Worm (Caenorhabditis elegans) whole organism, mixed stage, embryonic: ENCODE data around the gene R02D3.8.
A peak's percentile ranks its signal among the peaks of the same experiment; 100 is the strongest.

Experiments
- M03D4.4 ChIP-seq: sonication (generic microtip); optimal IDR thresholded peaks from 2 replicates; lab custom pipeline; 2017; ENCODE audit warnings: mild to moderate bottlenecking, missing genetic modification characterization, missing compliant biosample characterization
- bed-3 ChIP-seq: fragments of 200-800 bp; sonication (Bioruptor generic); optimal IDR thresholded peaks from 3 replicates; lab custom pipeline; 2018; ENCODE audit warnings: mild to moderate bottlenecking, missing genetic modification characterization, moderate library complexity, missing compliant biosample characterization
- blmp-1 ChIP-seq: fragments of 150-350 bp; optimal IDR thresholded peaks from 2 replicates; lab custom pipeline; 2014; ENCODE audit warnings: missing biosample characterization, missing genetic modification characterization
- ceh-43 ChIP-seq: fragments of 200-800 bp; sonication (Bioruptor generic); optimal IDR thresholded peaks from 2 replicates; lab custom pipeline; 2018; ENCODE audit warnings: mild to moderate bottlenecking, missing genetic modification characterization, moderate library complexity, missing compliant biosample characterization
- ceh-83 ChIP-seq: fragments of 200-800 bp; sonication (Bioruptor generic); optimal IDR thresholded peaks from 2 replicates; lab custom pipeline; 2018; ENCODE audit warnings: mild to moderate bottlenecking, missing genetic modification characterization, missing compliant biosample characterization
- ces-1 ChIP-seq: fragments of 150-350 bp; optimal IDR thresholded peaks from 2 replicates; lab custom pipeline; 2014; ENCODE audit warnings: missing biosample characterization, missing genetic modification reagents, missing genetic modification characterization
- cnd-1 ChIP-seq: fragments of 200-800 bp; sonication (Bioruptor generic); optimal IDR thresholded peaks from 2 replicates; lab custom pipeline; 2018; ENCODE audit warnings: mild to moderate bottlenecking, missing genetic modification characterization, missing compliant biosample characterization
- drap-1 ChIP-seq: fragments of 200-800 bp; sonication (Bioruptor generic); optimal IDR thresholded peaks from 3 replicates; lab custom pipeline; 2018; ENCODE audit warnings: mild to moderate bottlenecking, missing genetic modification characterization, missing compliant biosample characterization
- elt-1 ChIP-seq: sonication (generic microtip); optimal IDR thresholded peaks from 2 replicates; lab custom pipeline; 2017; ENCODE audit warnings: missing genetic modification characterization, mild to moderate bottlenecking, missing compliant biosample characterization, antibody characterized with exemption, moderate library complexity, borderline replicate concordance; ENCODE audit not compliant: insufficient read depth
- elt-3 ChIP-seq: fragments of 150-350 bp; optimal IDR thresholded peaks from 2 replicates; lab custom pipeline; 2014; ENCODE audit warnings: missing biosample characterization, missing genetic modification characterization
- flh-1 ChIP-seq: fragments of 200-800 bp; sonication (Bioruptor generic); optimal IDR thresholded peaks from 2 replicates; lab custom pipeline; 2018; ENCODE audit warnings: mild to moderate bottlenecking, missing genetic modification characterization, moderate library complexity, missing compliant biosample characterization
- ham-2 ChIP-seq: fragments of 200-800 bp; sonication (Bioruptor generic); optimal IDR thresholded peaks from 2 replicates; lab custom pipeline; 2018; ENCODE audit warnings: mild to moderate bottlenecking, missing genetic modification characterization, missing compliant biosample characterization
- hlh-1 ChIP-seq: fragments of 150-350 bp; optimal IDR thresholded peaks from 2 replicates; lab custom pipeline; 2014; ENCODE audit warnings: missing biosample characterization, missing genetic modification reagents, missing genetic modification characterization
- lin-32 ChIP-seq: fragments of 200-800 bp; sonication (Bioruptor generic); optimal IDR thresholded peaks from 2 replicates; lab custom pipeline; 2018; ENCODE audit warnings: mild to moderate bottlenecking, missing genetic modification characterization, missing compliant biosample characterization
- lsy-2 ChIP-seq: fragments of 150-350 bp; optimal IDR thresholded peaks from 2 replicates; lab custom pipeline; 2014; ENCODE audit warnings: missing biosample characterization, missing genetic modification characterization
- mab-5 ChIP-seq: fragments of 150-350 bp; optimal IDR thresholded peaks from 2 replicates; lab custom pipeline; 2014; ENCODE audit warnings: missing biosample characterization, missing genetic modification characterization
- mls-2 ChIP-seq: sonication (generic microtip); optimal IDR thresholded peaks from 2 replicates; lab custom pipeline; 2016; ENCODE audit warnings: mild to moderate bottlenecking, missing genetic modification characterization, moderate library complexity, missing compliant biosample characterization
- nhr-12 ChIP-seq: fragments of 150-350 bp; optimal IDR thresholded peaks from 2 replicates; lab custom pipeline; 2014; ENCODE audit warnings: missing biosample characterization, missing genetic modification characterization
- nhr-2 ChIP-seq: fragments of 150-350 bp; optimal IDR thresholded peaks from 2 replicates; lab custom pipeline; 2014; ENCODE audit warnings: missing biosample characterization, missing genetic modification characterization
- nhr-237 ChIP-seq: fragments of 150-350 bp; optimal IDR thresholded peaks from 2 replicates; lab custom pipeline; 2014; ENCODE audit warnings: missing biosample characterization, missing genetic modification characterization
- nhr-76 ChIP-seq: sonication (generic microtip); optimal IDR thresholded peaks from 2 replicates; lab custom pipeline; 2017; ENCODE audit warnings: missing biosample characterization, missing genetic modification characterization
- pha-4 ChIP-seq: fragments of 150-350 bp; optimal IDR thresholded peaks from 2 replicates; lab custom pipeline; 2018; ENCODE audit warnings: missing biosample characterization, missing genetic modification reagents, missing genetic modification characterization
- sem-2 ChIP-seq: fragments of 200-800 bp; sonication (Bioruptor generic); optimal IDR thresholded peaks from 2 replicates; lab custom pipeline; 2018; ENCODE audit warnings: mild to moderate bottlenecking, missing genetic modification characterization, missing compliant biosample characterization
- sptf-1 ChIP-seq: sonication (generic microtip); optimal IDR thresholded peaks from 2 replicates; lab custom pipeline; 2017; ENCODE audit warnings: mild to moderate bottlenecking, missing genetic modification characterization, moderate library complexity, missing compliant biosample characterization
- unc-120 ChIP-seq: sonication (generic microtip); optimal IDR thresholded peaks from 2 replicates; lab custom pipeline; 2017; ENCODE audit warnings: missing genetic modification characterization, missing compliant biosample characterization; ENCODE audit not compliant: poor library complexity, severe bottlenecking
- unc-62 ChIP-seq: fragments of 150-350 bp; optimal IDR thresholded peaks from 2 replicates; lab custom pipeline; 2014; ENCODE audit warnings: missing biosample characterization, missing genetic modification reagents, missing genetic modification characterization
- ztf-11 ChIP-seq: fragments of 150-350 bp; optimal IDR thresholded peaks from 2 replicates; lab custom pipeline; 2014; ENCODE audit warnings: missing biosample characterization, missing genetic modification characterization

The R02D3.8 gene

ce11 chrIV:257095-257494 is at the start of gene R02D3.8:
TSS of gene R02D3.8 (minus strand) at chrIV:257203.
- TF ChIP-seq nhr-12 (tag; lab: Kevin White, UChicago) (no peak), ces-1 (GFP tag; lab: Kevin White, UChicago) (peak; percentile 4), blmp-1 (tag; lab: Kevin White, UChicago) (no peak)
- TF ChIP-seq, all 35 proteins: peak for 1

ce11 chrIV:306572-306971 is 49.6 kb upstream of the R02D3.8 start:
- TF ChIP-seq flh-1 (GFP tag; lab: Kevin White, UChicago), result no peak
- no peak for TF ChIP-seq lsy-2 (tag; lab: Kevin White, UChicago)

ce11 chrIV:305101-305500 is 48.1 kb upstream of the R02D3.8 start:
- TF ChIP-seq lsy-2 (tag; lab: Kevin White, UChicago) (no peak), bed-3 (GFP tag; lab: Kevin White, UChicago) (no peak), M03D4.4 (tag; lab: Kevin White, UChicago) (no peak), lin-32 (no peak), mab-5 (tag; lab: Kevin White, UChicago) (no peak), flh-1 (GFP tag; lab: Kevin White, UChicago) (no peak), drap-1 (GFP tag; lab: Kevin White, UChicago) (no peak), pha-4 (tag; lab: Kevin White, UChicago) (no peak)

- TF ChIP-seq nhr-12 (tag; lab: Kevin White, UChicago) (no peak), ces-1 (GFP tag; lab: Kevin White, UChicago) (no peak), ceh-43 (GFP tag; lab: Kevin White, UChicago) (no peak), mls-2 (no peak), lin-32 (no peak), ham-2 (GFP tag; lab: Kevin White, UChicago) (no peak), elt-3 (tag; lab: Kevin White, UChicago) (no peak), hlh-1 (tag; lab: Kevin White, UChicago) (no peak), elt-1 (tag; lab: Kevin White, UChicago) (no peak), sptf-1 (no peak), nhr-2 (tag; lab: Kevin White, UChicago) (no peak), lsy-2 (tag; lab: Kevin White, UChicago) (no peak), flh-1 (GFP tag; lab: Kevin White, UChicago) (no peak)
Measured at ce11 chrIV:303264-303663, 46.3 kb upstream of the R02D3.8 start.

- TF ChIP-seq ztf-11 (tag; lab: Kevin White, UChicago) (no peak), nhr-2 (tag; lab: Kevin White, UChicago) (no peak), elt-3 (tag; lab: Kevin White, UChicago) (peak; percentile 3), cnd-1 (tag; lab: Kevin White, UChicago) (no peak), unc-62 (GFP tag; lab: Kevin White, UChicago) (no peak)
Measured at ce11 chrIV:302743-303142, 45.7 kb upstream of the R02D3.8 start.

ce11 chrIV:300307-300706 is 43.3 kb upstream of the R02D3.8 start:
- TF ChIP-seq sptf-1 (no peak), mls-2 (no peak), unc-120 (tag; lab: Kevin White, UChicago) (no peak), pha-4 (tag; lab: Kevin White, UChicago) (no peak), nhr-12 (tag; lab: Kevin White, UChicago) (no peak), ztf-11 (tag; lab: Kevin White, UChicago) (no peak), sem-2 (GFP tag; lab: Kevin White, UChicago) (no peak), nhr-237 (tag; lab: Kevin White, UChicago) (no peak), elt-1 (tag; lab: Kevin White, UChicago) (no peak), ceh-43 (GFP tag; lab: Kevin White, UChicago) (no peak), elt-3 (tag; lab: Kevin White, UChicago) (no peak), nhr-76 (tag; lab: Kevin White, UChicago) (no peak)

- no peak for TF ChIP-seq ceh-83
- no peak for TF ChIP-seq hlh-1 (tag; lab: Kevin White, UChicago)
- no peak for TF ChIP-seq nhr-237 (tag; lab: Kevin White, UChicago)
Measured at ce11 chrIV:299190-299589, 42.2 kb upstream of the R02D3.8 start.
